Worm (Caenorhabditis elegans) whole organism, L1 larva: Measurements from ENCODE around the gene luc-7L.

Source experiments
- ceh-88 ChIP-seq: fragments of 200-800 bp; sonication (Bioruptor generic); IDR thresholded peaks from 2 replicates; pipeline ENCODE4 v1.3.6; 2022; ENCODE audit warnings: missing genetic modification characterization, missing compliant biosample characterization
- fos-1 ChIP-seq: fragments of 150-350 bp; optimal IDR thresholded peaks from 2 replicates; lab custom pipeline; 2014; ENCODE audit warnings: missing biosample characterization, missing genetic modification characterization
- jun-1 ChIP-seq: fragments of 150-350 bp; optimal IDR thresholded peaks from 2 replicates; lab custom pipeline; 2014; ENCODE audit warnings: missing biosample characterization, missing genetic modification reagents, missing genetic modification characterization
- nhr-76 ChIP-seq: sonication (generic microtip); optimal IDR thresholded peaks from 2 replicates; lab custom pipeline; 2017; ENCODE audit warnings: missing biosample characterization, missing genetic modification characterization
- skn-1 ChIP-seq: fragments of 150-350 bp; optimal IDR thresholded peaks from 2 replicates; lab custom pipeline; 2014; ENCODE audit warnings: missing biosample characterization, missing genetic modification characterization
- sup-37 ChIP-seq: fragments of 200-800 bp; sonication (Bioruptor generic); optimal IDR thresholded peaks from 2 replicates; lab custom pipeline; 2018; ENCODE audit warnings: mild to moderate bottlenecking, missing genetic modification characterization, missing compliant biosample characterization
- ztf-11 ChIP-seq, 2 experiments: sonication (generic microtip); optimal IDR thresholded peaks; 2 replicates each; lab custom pipeline; 2016 to 2017; ENCODE audit warnings: missing genetic modification characterization in 2 of 2, missing biosample characterization in 1 of 2, missing compliant biosample characterization in 1 of 2

ce11 chrII:7662008-7662686, 45.1 kb downstream of the luc-7L start, which contains the start of gene alfa-1:
- TF ChIP-seq ceh-88 (GFP tag; lab: Robert Waterston, UW) (no peak), fos-1 (peak; percentile 25), ztf-11 (tag; optimal IDR thresholded peaks at IDR 0.05; lab: Kevin White, UChicago) (no peak), jun-1 (tag; lab: Kevin White, UChicago) (peak; percentile 0), nhr-76 (tag; lab: Kevin White, UChicago) (no peak), skn-1 (tag; lab: Kevin White, UChicago) (no peak), sup-37 (GFP tag; lab: Kevin White, UChicago) (no peak)
